Fruit fly (Drosophila melanogaster) ovary, adult (tissue): ENCODE measurements around the gene CG15046.

Source experiments
- CG17801 ChIP-seq: fragments of 200-800 bp; optimal IDR thresholded peaks from 2 replicates; lab custom pipeline; 2019; ENCODE audit warnings: missing biosample characterization, mild to moderate bottlenecking, missing genetic modification characterization, moderate library complexity; ENCODE audit not compliant: partially characterized antibody

CG15046 gene

dm6 chrX:18510884-18511283, 21.5 kb upstream of the CG15046 start:
- TF ChIP-seq CG17801 (GFP tag; lab: Kevin White, UChicago): peak; percentile 11

- TF ChIP-seq CG17801 (GFP tag; lab: Kevin White, UChicago): no peak
These were observed 20.0 kb upstream of the CG15046 start for dm6 chrX:18509430-18509829.

dm6 chrX:18508565-18508964, 19.1 kb upstream of the CG15046 start:
- no peak for TF ChIP-seq CG17801 (GFP tag; lab: Kevin White, UChicago)

DNA sequence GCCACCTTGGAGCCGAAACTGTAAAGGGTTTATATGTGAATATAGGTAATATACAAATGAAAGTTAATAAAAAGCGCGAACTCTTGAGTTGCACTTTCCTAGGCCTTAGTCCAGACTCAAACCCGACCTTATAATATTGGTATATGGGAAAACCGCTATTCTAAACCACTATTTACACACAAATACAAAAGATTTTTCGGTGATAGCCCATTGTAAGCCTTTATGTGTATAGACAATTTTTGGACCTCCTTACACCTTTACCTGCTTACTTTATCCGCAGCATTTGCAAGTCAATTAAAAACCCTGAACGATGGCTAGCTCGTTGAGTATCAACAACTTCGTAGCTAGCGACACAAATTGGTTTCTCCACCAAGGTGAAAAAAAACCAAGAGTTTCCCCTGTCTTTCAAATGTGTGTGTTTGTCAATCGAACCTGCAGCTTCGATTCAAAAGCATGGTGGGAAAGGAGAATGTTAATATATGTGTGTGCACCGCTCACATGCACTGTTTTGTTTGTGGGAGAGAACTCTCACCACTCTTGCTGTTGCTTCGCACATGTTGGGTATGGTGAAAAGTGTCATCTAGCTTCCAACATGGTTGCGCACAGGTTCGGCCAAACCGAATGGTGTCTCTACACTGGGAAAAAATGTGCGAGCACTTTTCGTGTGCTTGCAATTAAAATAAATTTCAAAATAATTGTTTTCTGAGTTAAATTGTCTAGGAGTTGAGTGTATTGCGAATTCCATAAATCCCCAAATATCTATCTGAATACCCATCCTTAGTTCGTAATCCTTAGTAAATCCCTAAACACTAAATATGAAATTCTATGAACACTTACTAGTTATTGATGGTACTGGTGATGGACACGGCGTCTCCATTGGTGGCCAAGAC, 17.5 kb upstream of the CG15046 start:
- TF ChIP-seq CG17801 (GFP tag; lab: Kevin White, UChicago): peak; percentile 19

- TF ChIP-seq CG17801 (GFP tag; lab: Kevin White, UChicago): peak; percentile 19
These were observed 15.7 kb upstream of the CG15046 start, which contains the start of gene Wnt5 for dm6 chrX:18504948-18505597. Gene Wnt5 (minus strand): TSS chrX:18505405.

DNA sequence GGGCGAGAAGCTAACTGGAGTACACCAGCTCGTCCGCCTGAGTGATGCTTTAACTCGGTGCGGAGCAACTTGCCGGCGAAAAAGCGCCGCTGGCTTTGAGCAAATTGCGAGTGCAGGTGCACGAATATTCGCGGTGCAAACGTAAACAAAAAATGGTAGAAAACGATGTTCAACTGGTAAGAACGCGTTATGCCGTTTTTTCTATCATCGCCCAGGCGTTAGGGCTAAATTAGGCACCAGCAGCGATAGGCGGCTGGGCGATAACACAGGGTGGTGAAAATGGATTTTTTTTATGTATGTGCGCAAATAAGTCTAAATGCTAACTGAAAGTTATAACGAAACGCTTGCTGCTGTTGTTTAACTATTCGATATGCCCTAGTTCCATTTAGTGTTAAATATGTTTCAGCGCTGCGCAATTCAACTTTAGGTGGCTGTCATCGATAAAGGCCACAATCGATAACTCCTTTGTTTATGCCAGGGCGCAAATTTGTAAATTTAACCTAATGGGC, 10.3 kb upstream of the CG15046 start, which contains the start of the genes Pgant7 and Xrcc2:
Gene Pgant7, minus strand, starts transcription at position 308 of the 509 bp plus-strand sequence.
Gene Xrcc2, plus strand, starts transcription at position 449 of the 509 bp plus-strand sequence.
- TF ChIP-seq CG17801 (GFP tag; lab: Kevin White, UChicago): peak; percentile 9

DNA sequence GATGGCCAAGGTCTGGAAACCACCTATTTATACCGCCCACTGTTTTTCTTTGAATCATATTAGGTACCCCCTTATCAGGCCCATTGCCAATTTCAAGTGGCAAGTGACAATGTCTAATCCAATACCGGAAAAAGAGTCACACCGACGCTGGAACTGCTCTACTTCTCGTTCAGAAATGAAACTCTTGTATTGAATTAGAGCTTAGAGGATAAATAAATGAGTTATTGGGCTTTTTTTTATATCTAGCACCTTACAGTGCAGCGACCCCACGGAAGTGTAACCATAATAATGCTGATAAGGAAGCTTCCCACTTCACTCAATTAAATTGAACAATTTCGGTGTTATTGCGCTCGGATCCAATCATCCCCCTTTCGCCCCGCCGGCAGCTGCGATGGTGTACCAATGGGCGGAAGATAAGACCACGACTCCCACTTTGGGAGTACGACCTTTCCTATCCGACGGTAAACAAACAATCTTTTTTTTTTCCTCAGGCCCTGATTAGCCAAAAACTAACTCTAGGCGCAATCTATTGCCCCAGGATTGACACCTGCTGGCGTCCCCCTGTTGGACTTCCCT, 4.8 kb upstream of the CG15046 start, which contains the start of gene CG15043:
Gene CG15043, minus strand, starts transcription at position 4 of the 576 bp plus-strand sequence.
- TF ChIP-seq CG17801 (GFP tag; lab: Kevin White, UChicago): no peak

- TF ChIP-seq CG17801 (GFP tag; lab: Kevin White, UChicago): no peak
These were observed 2.5 kb upstream of the CG15046 start, which contains the start of gene CG15044 for dm6 chrX:18491941-18492340. Gene CG15044 (minus strand): TSS chrX:18492006.

dm6 chrX:18486356-18487059, 2.9 kb downstream of the CG15046 start, which contains the start of gene psh:
Gene psh (minus strand): TSS chrX:18486921.
- TF ChIP-seq CG17801 (GFP tag; lab: Kevin White, UChicago): no peak

dm6 chrX:18483261-18484218, 5.9 kb downstream of the CG15046 start, which contains the start of gene Hayan:
Gene Hayan (minus strand): TSS chrX:18483772.
- no peak for TF ChIP-seq CG17801 (GFP tag; lab: Kevin White, UChicago)

dm6 chrX:18482537-18482936, 6.9 kb downstream of the CG15046 start:
- TF ChIP-seq CG17801 (GFP tag; lab: Kevin White, UChicago): no peak

- TF ChIP-seq CG17801 (GFP tag; lab: Kevin White, UChicago): peak; percentile 74
These were observed 9.9 kb downstream of the CG15046 start, which contains the start of gene CG32547 for dm6 chrX:18479307-18480134. Gene CG32547 (minus strand): TSS chrX:18479487.
